Worm (Caenorhabditis elegans): ENCODE results near the gene ZK675.4.

DNA sequence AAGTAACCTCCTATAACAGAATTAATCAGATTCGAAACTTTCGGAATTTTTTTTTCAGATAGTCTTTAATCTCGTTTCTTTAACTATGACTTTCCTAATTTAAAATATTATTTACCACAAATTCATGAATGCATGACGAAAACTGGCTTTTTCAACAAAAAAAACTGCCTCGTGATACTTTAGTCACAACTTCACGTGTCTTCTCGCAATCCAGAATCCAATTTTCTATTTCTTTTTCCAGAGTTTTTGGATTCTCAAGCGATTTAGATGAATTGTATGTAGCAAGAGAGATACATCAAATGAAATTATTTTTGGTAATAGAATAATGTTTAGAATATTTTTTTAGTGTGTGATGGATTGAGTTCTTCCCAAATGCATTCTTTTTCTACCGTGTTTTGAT lies 9.1 kb downstream of the ZK675.4 start:
- TF ChIP-seq mel-28 (tag; optimal IDR thresholded peaks at IDR 0.05; ENCODE audit: borderline replicate concordance), result no peak
- TF ChIP-seq hsf-1 (GFP tag; IDR thresholded peaks at IDR 0.05), result no peak
- TF ChIP-seq ZK185.1 (tag; optimal IDR thresholded peaks at IDR 0.05; ENCODE audit: poor library complexity, severe bottlenecking), result no peak
- TF ChIP-seq Y53G8AR.9 (GFP tag; conservative IDR thresholded peaks at IDR 0.05), result no peak
- TF ChIP-seq dpl-1 (GFP tag; optimal IDR thresholded peaks at IDR 0.05), result no peak
